Fruit fly (Drosophila melanogaster): ENCODE data around the gene CG31244.

- no peak for TF ChIP-seq h (optimal IDR thresholded peaks at IDR 0.05)
- no peak for TF ChIP-seq Myc (optimal IDR thresholded peaks at IDR 0.05)
These were observed 8.5 kb upstream of the CG31244 start for dm6 chr3R:19406852-19407251.

Measured in Kc167 (cell line).